Fruit fly (Drosophila melanogaster): ENCODE data around the gene hiro.

Gene hiro

dm6 chr3L:660314-661075 is 27.3 kb downstream of the hiro start (continued):
- TF ChIP-seq spab (GFP tag; optimal IDR thresholded peaks at IDR 0.05) (peak; percentile 64), CG3919 (GFP tag; optimal IDR thresholded peaks at IDR 0.05) (peak; percentile 68), Ets96B (tag; optimal IDR thresholded peaks at IDR 0.05) (peak; percentile 76), CG8119 (GFP tag; IDR thresholded peaks at IDR 0.05) (peak; percentile 30; the same call in 1 of the 3 replicates), CG15336 (GFP tag; IDR thresholded peaks at IDR 0.05) (0 out of 2 replicates have a peak, but pooled peaks have one; percentile 26), CG8319 (GFP tag; optimal IDR thresholded peaks at IDR 0.05) (no peak), Gug (GFP tag; IDR thresholded peaks at IDR 0.05) (no peak), Smox (GFP tag; optimal IDR thresholded peaks at IDR 0.05) (peak; percentile 65), CG31627 (GFP tag; optimal IDR thresholded peaks at IDR 0.05) (peak; percentile 63), CG6854 (GFP tag; optimal IDR thresholded peaks at IDR 0.05) (peak; percentile 11), CG6276 (GFP tag; optimal IDR thresholded peaks at IDR 0.05) (no peak), acj6 (GFP tag; optimal IDR thresholded peaks at IDR 0.05) (peak; percentile 59), CG34406 (GFP tag; optimal IDR thresholded peaks at IDR 0.05) (peak; percentile 58), ss (GFP tag; optimal IDR thresholded peaks at IDR 0.05) (peak; percentile 11 to 37)

DNA sequence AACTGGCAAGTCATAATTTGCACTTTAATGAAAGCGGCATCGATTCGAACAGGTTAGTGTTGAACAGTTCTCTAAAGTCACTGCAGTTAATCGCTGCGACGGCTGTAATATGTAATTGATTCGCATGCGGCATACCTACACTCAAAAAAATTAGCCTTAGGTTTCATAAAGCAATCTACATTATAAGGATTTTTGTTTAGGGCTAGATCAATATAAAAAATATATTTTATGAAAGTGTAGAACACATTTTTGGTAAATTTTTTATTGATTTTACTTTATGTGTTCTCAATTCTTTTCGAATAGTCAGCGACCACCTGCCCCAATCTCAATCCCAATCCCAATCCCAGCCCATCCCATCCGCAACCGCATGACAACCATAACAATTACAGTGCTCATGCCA is 29.5 kb downstream of the hiro start:
- TF ChIP-seq CG6808 (GFP tag; optimal IDR thresholded peaks at IDR 0.05) (peak; percentile 19), CG8319 (GFP tag; optimal IDR thresholded peaks at IDR 0.05) (no peak), Sox15 (GFP tag; optimal IDR thresholded peaks at IDR 0.05) (no peak), Ets96B (tag; optimal IDR thresholded peaks at IDR 0.05) (no peak), CG11762 (GFP tag; optimal IDR thresholded peaks at IDR 0.05; ENCODE audit: insufficient read depth) (no peak), salr (GFP tag; optimal IDR thresholded peaks at IDR 0.05) (no peak), CG11902 (GFP tag; optimal IDR thresholded peaks at IDR 0.05) (no peak), CG7368 (GFP tag; optimal IDR thresholded peaks at IDR 0.05) (no peak), topi (GFP tag; optimal IDR thresholded peaks at IDR 0.05) (peak; percentile 3), Sox102F (GFP tag; optimal IDR thresholded peaks at IDR 0.05) (no peak), acj6 (GFP tag; optimal IDR thresholded peaks at IDR 0.05) (no peak), Lpt (GFP tag; optimal IDR thresholded peaks at IDR 0.05) (no peak), vri (GFP tag; optimal IDR thresholded peaks at IDR 0.05) (no peak), CG10631 (GFP tag; optimal IDR thresholded peaks at IDR 0.05) (peak; percentile 14), Eip93F (GFP tag; optimal IDR thresholded peaks at IDR 0.05) (no peak), CG15336 (GFP tag; IDR thresholded peaks at IDR 0.05) (peak; percentile 59), svp (GFP tag) (peak; percentile 54), achi (GFP tag; optimal IDR thresholded peaks at IDR 0.05) (peak; percentile 1), fd85E (GFP tag; optimal IDR thresholded peaks at IDR 0.05) (no peak), CG4318 (GFP tag; optimal IDR thresholded peaks at IDR 0.05) (no peak), CG8119 (GFP tag; IDR thresholded peaks at IDR 0.05) (peak; percentile 32; the same call in 1 of the 3 replicates), CG11294 (GFP tag; IDR thresholded peaks at IDR 0.05) (peak; percentile 46; the same call in 1 of the 2 replicates), CG6792 (GFP tag; optimal IDR thresholded peaks at IDR 0.05) (no peak), fkh (GFP tag; optimal IDR thresholded peaks at IDR 0.05) (no peak), ss (GFP tag; optimal IDR thresholded peaks at IDR 0.05) (no peak), Hr38 (GFP tag; optimal IDR thresholded peaks at IDR 0.05) (no peak), CG3032 (tag; optimal IDR thresholded peaks at IDR 0.05) (no peak), Gug (GFP tag; IDR thresholded peaks at IDR 0.05) (peak; percentile 24; the same call in 1 of the 2 replicates), net (GFP tag; optimal IDR thresholded peaks at IDR 0.05) (no peak), eg (GFP tag; IDR thresholded peaks at IDR 0.05) (peak; percentile 47; the same call in 2 of the 3 replicates), pdm3 (GFP tag; optimal IDR thresholded peaks at IDR 0.05) (peak; percentile 12), Hr39 (GFP tag; optimal IDR thresholded peaks at IDR 0.05) (no peak), esn (GFP tag; optimal IDR thresholded peaks at IDR 0.05) (no peak), CG34406 (GFP tag; optimal IDR thresholded peaks at IDR 0.05) (no peak), dac (GFP tag; optimal IDR thresholded peaks at IDR 0.05) (no peak), Sox14 (GFP tag; optimal IDR thresholded peaks at IDR 0.05) (peak; percentile 2), OdsH (GFP tag; optimal IDR thresholded peaks at IDR 0.05) (peak; percentile 20), CG31627 (GFP tag; optimal IDR thresholded peaks at IDR 0.05) (no peak), CG6854 (GFP tag; optimal IDR thresholded peaks at IDR 0.05) (no peak), Hr4 (GFP tag; optimal IDR thresholded peaks at IDR 0.05) (peak; percentile 18), CG6163 (GFP tag; IDR thresholded peaks at IDR 0.05) (peak; percentile 41; the same call in 1 of the 3 replicates), Eip75B (GFP tag; optimal IDR thresholded peaks at IDR 0.05) (no peak), CG10669 (GFP tag; optimal IDR thresholded peaks at IDR 0.05) (no peak), spab (GFP tag; optimal IDR thresholded peaks at IDR 0.05) (peak; percentile 3)
